Worm (Caenorhabditis elegans) whole organism, late embryonic: ENCODE data around the gene che-2.

Source experiments
- ama-1 ChIP-seq: fragments of 150-350 bp; optimal IDR thresholded peaks from 2 replicates; lab custom pipeline; 2014
- ceh-24 ChIP-seq: sonication (generic microtip); optimal IDR thresholded peaks from 2 replicates; lab custom pipeline; 2016; ENCODE audit warnings: mild to moderate bottlenecking, missing genetic modification characterization, missing compliant biosample characterization
- ceh-45 ChIP-seq: fragments of 200-800 bp; sonication (Bioruptor generic); IDR thresholded peaks from 2 replicates; pipeline ENCODE4 v1.3.6; 2022; ENCODE audit warnings: missing genetic modification reagents, missing genetic modification characterization, missing compliant biosample characterization
- dmd-4 ChIP-seq: sonication (generic microtip); optimal IDR thresholded peaks from 2 replicates; lab custom pipeline; 2016; ENCODE audit warnings: borderline replicate concordance, missing genetic modification characterization, missing compliant biosample characterization
- ets-4 ChIP-seq: sonication (generic microtip); optimal IDR thresholded peaks from 2 replicates; lab custom pipeline; 2016; ENCODE audit warnings: missing genetic modification characterization, missing compliant biosample characterization
- fkh-6 ChIP-seq: sonication (generic microtip); optimal IDR thresholded peaks from 2 replicates; lab custom pipeline; 2016; ENCODE audit warnings: missing genetic modification characterization, missing compliant biosample characterization
- lim-6 ChIP-seq: sonication (generic microtip); optimal IDR thresholded peaks from 2 replicates; lab custom pipeline; 2016; ENCODE audit warnings: missing genetic modification characterization, missing compliant biosample characterization
- nfya-1 ChIP-seq: sonication (generic microtip); optimal IDR thresholded peaks from 2 replicates; lab custom pipeline; 2017; ENCODE audit warnings: missing genetic modification characterization, mild to moderate bottlenecking, missing compliant biosample characterization, antibody characterized with exemption, moderate library complexity
- nhr-11 ChIP-seq: fragments of 150-350 bp; optimal IDR thresholded peaks from 2 replicates; lab custom pipeline; 2014; ENCODE audit warnings: missing biosample characterization, missing genetic modification characterization
- pha-2 ChIP-seq: sonication (generic microtip); optimal IDR thresholded peaks from 2 replicates; lab custom pipeline; 2017; ENCODE audit warnings: mild to moderate bottlenecking, missing genetic modification characterization, missing compliant biosample characterization
- pqm-1 ChIP-seq: sonication (generic microtip); optimal IDR thresholded peaks from 2 replicates; lab custom pipeline; 2016; ENCODE audit warnings: missing genetic modification characterization, missing compliant biosample characterization
- tbx-2 ChIP-seq: sonication (generic microtip); optimal IDR thresholded peaks from 2 replicates; lab custom pipeline; 2016; ENCODE audit warnings: missing genetic modification characterization, missing compliant biosample characterization
- unc-42 ChIP-seq: sonication (generic microtip); optimal IDR thresholded peaks from 2 replicates; lab custom pipeline; 2016; ENCODE audit warnings: missing genotype, missing genetic modification characterization, missing compliant biosample characterization

DNA sequence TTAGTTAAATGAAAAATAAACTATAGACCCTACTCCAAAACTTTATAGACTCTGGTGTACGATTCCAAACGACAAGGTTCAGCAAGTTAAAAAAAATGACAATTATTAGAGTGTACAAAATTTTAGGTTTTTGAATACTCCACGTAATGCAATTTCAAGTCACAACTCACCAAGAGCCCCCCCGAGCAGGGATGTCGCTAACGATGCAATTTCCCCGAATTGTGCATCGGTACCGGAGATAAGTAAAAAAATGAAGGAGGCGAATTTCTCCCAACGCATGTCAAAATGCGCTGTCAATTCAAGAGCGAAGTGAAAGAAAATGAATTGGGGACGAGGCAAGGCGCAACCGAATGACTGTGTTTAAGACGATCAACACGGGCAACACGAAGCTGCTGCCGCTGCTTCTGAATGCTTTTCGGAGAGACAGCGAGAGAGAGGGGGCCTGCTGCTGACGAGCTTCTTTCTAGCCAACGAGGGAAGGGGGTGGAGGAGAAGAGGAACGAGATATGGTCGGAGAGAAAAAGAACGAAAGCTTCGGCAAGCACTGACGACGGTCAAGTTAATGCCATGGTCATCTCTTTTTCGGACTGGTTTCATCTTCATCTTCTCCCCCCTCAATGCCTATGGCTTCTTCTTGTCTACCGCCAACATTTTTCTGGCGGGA lies 24.0 kb upstream of the che-2 start, which contains the start of gene abu-12:
- TF ChIP-seq pqm-1 (tag; lab: Kevin White, UChicago), result no peak
- no peak for TF ChIP-seq ama-1 (lab: Kevin White, UChicago)
- TF ChIP-seq fkh-6, result no peak
- TF ChIP-seq unc-42 (tag; lab: Kevin White, UChicago), result no peak
- TF ChIP-seq tbx-2, result no peak
- no peak for TF ChIP-seq dmd-4 (tag; lab: Kevin White, UChicago)
- no peak for TF ChIP-seq nhr-11 (tag; lab: Kevin White, UChicago)
- no peak for TF ChIP-seq lim-6 (tag; lab: Kevin White, UChicago)
- TF ChIP-seq ets-4 (tag; lab: Kevin White, UChicago), result no peak
- TF ChIP-seq nfya-1 (tag; lab: Kevin White, UChicago), result no peak
- TF ChIP-seq ceh-24 (tag; lab: Kevin White, UChicago), result no peak
- no peak for TF ChIP-seq pha-2 (tag; lab: Kevin White, UChicago)
- no peak for TF ChIP-seq ceh-45 (GFP tag; lab: Robert Waterston, UW)
